Fruit fly (Drosophila melanogaster): ENCODE measurements around the gene Cubn2.
A peak's percentile ranks its signal among the peaks of the same experiment; 100 is the strongest.

The Cubn2 gene

dm6 chr3L:11832360-11833295 is 18.1 kb upstream of the Cubn2 start (continued):
- no peak for TF ChIP-seq ara (GFP tag; IDR thresholded peaks at IDR 0.05)
- TF ChIP-seq CG30020 (tag; optimal IDR thresholded peaks at IDR 0.05): no peak
- TF ChIP-seq chif (GFP tag; optimal IDR thresholded peaks at IDR 0.05): no peak
- TF ChIP-seq ranshi (GFP tag; IDR thresholded peaks at IDR 0.05): 0 out of 2 replicates have a peak, but pooled peaks have one; percentile 22
- TF ChIP-seq hkb (optimal IDR thresholded peaks at IDR 0.05): no peak
- TF ChIP-seq hkb (GFP tag; IDR thresholded peaks at IDR 0.05): no peak
- TF ChIP-seq CG17612 (GFP tag; IDR thresholded peaks at IDR 0.05): no peak
- TF ChIP-seq Vsx1 (GFP tag; optimal IDR thresholded peaks at IDR 0.05): no peak
- TF ChIP-seq CG15479 (GFP tag; optimal IDR thresholded peaks at IDR 0.05): peak; percentile 79
- no peak for TF ChIP-seq inv (GFP tag; IDR thresholded peaks at IDR 0.05; ENCODE audit: partially characterized antibody)
- TF ChIP-seq CG6813 (GFP tag; optimal IDR thresholded peaks at IDR 0.05): no peak
- no peak for TF ChIP-seq CG7928 (GFP tag; optimal IDR thresholded peaks at IDR 0.05)
- no peak for TF ChIP-seq eyg (GFP tag; optimal IDR thresholded peaks at IDR 0.05)
- TF ChIP-seq CG18262 (tag; optimal IDR thresholded peaks at IDR 0.05): no peak
- TF ChIP-seq run (tag; optimal IDR thresholded peaks at IDR 0.05): no peak
- TF ChIP-seq E2f1 (GFP tag; IDR thresholded peaks at IDR 0.05): no peak
- no peak for TF ChIP-seq stc (GFP tag; IDR thresholded peaks at IDR 0.05)
- TF ChIP-seq CG11085 (GFP tag; IDR thresholded peaks at IDR 0.05): no peak
- TF ChIP-seq nerfin-1 (tag; optimal IDR thresholded peaks at IDR 0.05): peak; percentile 87
- TF ChIP-seq salm (tag; optimal IDR thresholded peaks at IDR 0.05): no peak
- TF ChIP-seq CG6683 (GFP tag; optimal IDR thresholded peaks at IDR 0.05): no peak
- TF ChIP-seq CG3726 (GFP tag; IDR thresholded peaks at IDR 0.05): no peak
- no peak for TF ChIP-seq CG15269 (tag; optimal IDR thresholded peaks at IDR 0.05)
- no peak for TF ChIP-seq CG31388 (GFP tag; optimal IDR thresholded peaks at IDR 0.05)
- TF ChIP-seq wek (GFP tag; optimal IDR thresholded peaks at IDR 0.05): no peak
- no peak for TF ChIP-seq MBD-R2 (GFP tag; IDR thresholded peaks at IDR 0.05)
- TF ChIP-seq Fer1 (GFP tag; optimal IDR thresholded peaks at IDR 0.05): no peak
- no peak for TF ChIP-seq Oli (tag; optimal IDR thresholded peaks at IDR 0.05)
- no peak for TF ChIP-seq CG4730 (GFP tag; IDR thresholded peaks at IDR 0.05)
- TF ChIP-seq bab2 (GFP tag; optimal IDR thresholded peaks at IDR 0.05): no peak
- TF ChIP-seq Dp (GFP tag; optimal IDR thresholded peaks at IDR 0.05): peak; percentile 1
- TF ChIP-seq jing (GFP tag; optimal IDR thresholded peaks at IDR 0.05): no peak
- no peak for TF ChIP-seq Max (GFP tag; optimal IDR thresholded peaks at IDR 0.05)
- TF ChIP-seq CG7271 (tag; optimal IDR thresholded peaks at IDR 0.05): no peak
- TF ChIP-seq sens (GFP tag): peak; percentile 19
- TF ChIP-seq CG4328 (GFP tag; optimal IDR thresholded peaks at IDR 0.05): no peak
- no peak for TF ChIP-seq Dref (GFP tag; IDR thresholded peaks at IDR 0.05)
- TF ChIP-seq ewg (GFP tag; optimal IDR thresholded peaks at IDR 0.05): peak; percentile 71
- TF ChIP-seq Stat92E (GFP tag; optimal IDR thresholded peaks at IDR 0.05): no peak
- TF ChIP-seq pho (GFP tag; optimal IDR thresholded peaks at IDR 0.05): no peak
- TF ChIP-seq CG6689 (GFP tag; IDR thresholded peaks at IDR 0.05): no peak
- no peak for TF ChIP-seq CG4617 (GFP tag; optimal IDR thresholded peaks at IDR 0.05; ENCODE audit: borderline replicate concordance)
- no peak for TF ChIP-seq danr (GFP tag; IDR thresholded peaks at IDR 0.05)
- no peak for TF ChIP-seq lilli (GFP tag; optimal IDR thresholded peaks at IDR 0.05)
- no peak for TF ChIP-seq Dip2 (GFP tag; IDR thresholded peaks at IDR 0.05)
- no peak for TF ChIP-seq CG34224 (GFP tag; IDR thresholded peaks at IDR 0.05; ENCODE audit: partially characterized antibody)
- no peak for TF ChIP-seq hb (GFP tag; IDR thresholded peaks at IDR 0.05; ENCODE audit: partially characterized antibody)
- no peak for TF ChIP-seq HLH4C (GFP tag; IDR thresholded peaks at IDR 0.05; ENCODE audit: partially characterized antibody)
- TF ChIP-seq Med (GFP tag): peak; percentile 73
